Fruit fly (Drosophila melanogaster) whole organism, embryonic: ENCODE data around the gene HisCl1.
A peak's percentile ranks its signal among the peaks of the same experiment; 100 is the strongest.

Experiments
- ATbp ChIP-seq: fragments of 200-800 bp; sonication (Bioruptor generic); optimal IDR thresholded peaks from 2 replicates; lab custom pipeline; 2017; ENCODE audit warnings: missing biosample characterization, mild to moderate bottlenecking, missing genetic modification characterization, missing genetic modification reagents
- B-H2 ChIP-seq: fragments of 200-800 bp; sonication (Bioruptor generic); optimal IDR thresholded peaks from 2 replicates; lab custom pipeline; 2018; ENCODE audit warnings: missing biosample characterization, mild to moderate bottlenecking, missing genetic modification characterization
- CG11093 ChIP-seq: fragments of 200-800 bp; sonication (Bioruptor generic); IDR thresholded peaks from 3 replicates; pipeline ENCODE4 v1.3.6; 2022; ENCODE audit warnings: missing biosample characterization, missing genetic modification characterization
- CG1233 ChIP-seq: fragments of 200-800 bp; sonication (Bioruptor generic); optimal IDR thresholded peaks from 4 replicates; lab custom pipeline; 2018; ENCODE audit warnings: missing biosample characterization, mild to moderate bottlenecking, missing genetic modification characterization
- CG12744 ChIP-seq: fragments of 200-800 bp; sonication (Bioruptor generic); optimal IDR thresholded peaks from 2 replicates; lab custom pipeline; 2016; ENCODE audit warnings: missing biosample characterization, missing genetic modification characterization
- CG12769 ChIP-seq: fragments of 200-800 bp; sonication (Bioruptor generic); optimal IDR thresholded peaks from 2 replicates; lab custom pipeline; 2019; ENCODE audit warnings: missing biosample characterization, mild to moderate bottlenecking, missing genetic modification characterization, moderate library complexity
- CG14860 ChIP-seq: fragments of 200-800 bp; sonication (Bioruptor generic); IDR thresholded peaks from 3 replicates; pipeline ENCODE4 v1.3.6; 2022; ENCODE audit warnings: missing biosample characterization, missing genetic modification characterization; ENCODE audit not compliant: partially characterized antibody
- CG17568 ChIP-seq: fragments of 200-800 bp; sonication (Bioruptor generic); optimal IDR thresholded peaks from 2 replicates; lab custom pipeline; 2018; ENCODE audit warnings: missing biosample characterization, mild to moderate bottlenecking, missing genetic modification characterization, moderate library complexity
- CG17912 ChIP-seq: fragments of 200-800 bp; sonication (Bioruptor generic); optimal IDR thresholded peaks from 2 replicates; lab custom pipeline; 2018; ENCODE audit warnings: missing biosample characterization, mild to moderate bottlenecking, missing genetic modification characterization
- CG2120 ChIP-seq: fragments of 200-800 bp; sonication (Bioruptor generic); optimal IDR thresholded peaks from 3 replicates; lab custom pipeline; 2016; ENCODE audit warnings: missing biosample characterization, missing genetic modification characterization
- CG2202 ChIP-seq: fragments of 200-800 bp; sonication (Bioruptor generic); optimal IDR thresholded peaks from 2 replicates; lab custom pipeline; 2018; ENCODE audit warnings: missing biosample characterization, mild to moderate bottlenecking, missing genetic modification characterization
- CG2678 ChIP-seq: fragments of 200-800 bp; sonication (Bioruptor generic); optimal IDR thresholded peaks from 3 replicates; lab custom pipeline; 2019; ENCODE audit warnings: missing biosample characterization, mild to moderate bottlenecking, missing genetic modification characterization, moderate library complexity
- CG2875 ChIP-seq: fragments of 200-800 bp; sonication (Bioruptor generic); optimal IDR thresholded peaks from 2 replicates; lab custom pipeline; 2017; ENCODE audit warnings: missing biosample characterization, mild to moderate bottlenecking, missing genetic modification characterization, missing genetic modification reagents
- CG31365 ChIP-seq: fragments of 200-800 bp; sonication (Bioruptor generic); optimal IDR thresholded peaks from 2 replicates; lab custom pipeline; 2018; ENCODE audit warnings: missing biosample characterization, mild to moderate bottlenecking, missing genetic modification characterization
- CG3838 ChIP-seq: fragments of 200-800 bp; sonication (Bioruptor generic); optimal IDR thresholded peaks from 3 replicates; lab custom pipeline; 2016; ENCODE audit warnings: missing biosample characterization, missing genetic modification characterization
- CG4707 ChIP-seq: fragments of 200-800 bp; sonication (Bioruptor generic); optimal IDR thresholded peaks from 2 replicates; lab custom pipeline; 2018; ENCODE audit warnings: missing biosample characterization, mild to moderate bottlenecking, missing genetic modification characterization, moderate library complexity
- CG7928 ChIP-seq: fragments of 200-800 bp; sonication (Bioruptor generic); optimal IDR thresholded peaks from 2 replicates; lab custom pipeline; 2017; ENCODE audit warnings: missing biosample characterization, mild to moderate bottlenecking, missing genetic modification characterization
- CG8281 ChIP-seq: fragments of 200-800 bp; sonication (Bioruptor generic); optimal IDR thresholded peaks from 2 replicates; lab custom pipeline; 2018; ENCODE audit warnings: missing biosample characterization, mild to moderate bottlenecking, missing genetic modification characterization, moderate library complexity
- CG9797 ChIP-seq: fragments of 200-800 bp; sonication (Bioruptor generic); optimal IDR thresholded peaks from 3 replicates; lab custom pipeline; 2018; ENCODE audit warnings: missing biosample characterization, mild to moderate bottlenecking, missing genetic modification characterization
- CG9932 ChIP-seq: fragments of 200-800 bp; sonication (Bioruptor generic); IDR thresholded peaks from 2 replicates; pipeline ENCODE4 v1.3.6; 2022; ENCODE audit warnings: missing biosample characterization, missing genetic modification characterization
- Chrac-16 ChIP-seq: fragments of 200-800 bp; sonication (Bioruptor generic); optimal IDR thresholded peaks from 3 replicates; lab custom pipeline; 2016; ENCODE audit warnings: missing biosample characterization, missing genetic modification characterization
- D ChIP-seq, 2 experiments: fragments of 200-800 bp in 1 of 2; fragments of >200 bp in 1 of 2; sonication (Bioruptor generic) in 1 of 2; optimal IDR thresholded peaks; 2 replicates in 1 of 2; 3 replicates in 1 of 2; lab custom pipeline; 2017; ENCODE audit warnings: mild to moderate bottlenecking in 1 of 2, missing biosample characterization in 1 of 2, missing genetic modification characterization in 1 of 2, missing genetic modification reagents in 1 of 2
- D19B ChIP-seq: fragments of 200-800 bp; sonication (Bioruptor generic); optimal IDR thresholded peaks from 2 replicates; lab custom pipeline; 2017; ENCODE audit warnings: missing biosample characterization, mild to moderate bottlenecking, missing genetic modification characterization
- Dip3 ChIP-seq: fragments of 200-800 bp; sonication (Bioruptor generic); optimal IDR thresholded peaks from 3 replicates; lab custom pipeline; 2016; ENCODE audit warnings: missing biosample characterization, missing genetic modification characterization
- Eip74EF ChIP-seq, 2 experiments: fragments of 200-800 bp in 1 of 2; fragments of >200 bp in 1 of 2; sonication (Bioruptor generic) in 1 of 2; optimal IDR thresholded peaks; 2 replicates each; lab custom pipeline; 2017 to 2019; ENCODE audit warnings: missing biosample characterization in 2 of 2, missing genetic modification characterization in 2 of 2, mild to moderate bottlenecking in 1 of 2, moderate library complexity in 1 of 2
- Fer2 ChIP-seq: fragments of 200-800 bp; sonication (Bioruptor generic); optimal IDR thresholded peaks from 2 replicates; lab custom pipeline; 2018; ENCODE audit warnings: missing biosample characterization, mild to moderate bottlenecking, missing genetic modification characterization, moderate library complexity
- Hmr ChIP-seq: fragments of 200-800 bp; sonication (Bioruptor generic); optimal IDR thresholded peaks from 3 replicates; lab custom pipeline; 2017; ENCODE audit warnings: mild to moderate bottlenecking, missing biosample characterization, missing genetic modification reagents, missing genetic modification characterization
- Mad ChIP-seq: fragments of 200-800 bp; sonication (Bioruptor generic); optimal IDR thresholded peaks from 2 replicates; lab custom pipeline; 2016; ENCODE audit warnings: missing biosample characterization, missing genetic modification characterization
- Mes4 ChIP-seq: fragments of 200-800 bp; sonication (Bioruptor generic); optimal IDR thresholded peaks from 2 replicates; lab custom pipeline; 2016; ENCODE audit warnings: missing biosample characterization, missing genetic modification characterization
- NC2α ChIP-seq: fragments of 200-800 bp; sonication (Bioruptor generic); optimal IDR thresholded peaks from 2 replicates; lab custom pipeline; 2016; ENCODE audit warnings: missing biosample characterization, missing genetic modification characterization
- Sry-δ ChIP-seq: fragments of 200-800 bp; sonication (Bioruptor generic); optimal IDR thresholded peaks from 2 replicates; lab custom pipeline; 2016; ENCODE audit warnings: missing biosample characterization, missing genetic modification characterization
- Ssrp ChIP-seq: fragments of 200-800 bp; sonication (Bioruptor generic); optimal IDR thresholded peaks from 2 replicates; lab custom pipeline; 2018; ENCODE audit warnings: missing biosample characterization, mild to moderate bottlenecking, missing genetic modification characterization, moderate library complexity
- abd-A ChIP-seq: fragments of 200-800 bp; sonication (Bioruptor generic); optimal IDR thresholded peaks from 3 replicates; lab custom pipeline; 2019; ENCODE audit warnings: missing biosample characterization, mild to moderate bottlenecking, missing genetic modification characterization, moderate library complexity
- ci ChIP-seq: fragments of 200-800 bp; sonication (Bioruptor generic); IDR thresholded peaks from 3 replicates; pipeline ENCODE4 v1.3.6; 2022; ENCODE audit warnings: missing biosample characterization, missing genetic modification characterization
- ems ChIP-seq: fragments of 200-800 bp; sonication (Bioruptor generic); optimal IDR thresholded peaks from 3 replicates; lab custom pipeline; 2016; ENCODE audit warnings: missing biosample characterization, missing genetic modification characterization
- eve ChIP-seq, 2 experiments: fragments of >200 bp; optimal IDR thresholded peaks; 2 replicates each; lab custom pipeline; 2017; ENCODE audit warnings: missing biosample characterization in 2 of 2, missing genetic modification characterization in 2 of 2
- exex ChIP-seq: fragments of 200-800 bp; sonication (Bioruptor generic); optimal IDR thresholded peaks from 4 replicates; lab custom pipeline; 2018; ENCODE audit warnings: missing biosample characterization, mild to moderate bottlenecking, missing genetic modification characterization, moderate library complexity
- gcm ChIP-seq: fragments of 200-800 bp; sonication (Bioruptor generic); optimal IDR thresholded peaks from 2 replicates; lab custom pipeline; 2019; ENCODE audit warnings: missing biosample characterization, mild to moderate bottlenecking, missing genetic modification characterization, moderate library complexity
- lab ChIP-seq: fragments of 200-800 bp; sonication (Bioruptor generic); optimal IDR thresholded peaks from 3 replicates; lab custom pipeline; 2017; ENCODE audit warnings: missing biosample characterization, missing genetic modification characterization, mild to moderate bottlenecking, moderate library complexity, missing genetic modification reagents
- mirr ChIP-seq: fragments of 200-800 bp; sonication (Bioruptor generic); optimal IDR thresholded peaks from 3 replicates; lab custom pipeline; 2018; ENCODE audit warnings: missing biosample characterization, mild to moderate bottlenecking, missing genetic modification characterization
- nerfin-1 ChIP-seq: fragments of 200-800 bp; sonication (Bioruptor generic); optimal IDR thresholded peaks from 3 replicates; lab custom pipeline; 2019; ENCODE audit warnings: missing biosample characterization, mild to moderate bottlenecking, missing genetic modification characterization, moderate library complexity
- nmo ChIP-seq: fragments of 200-800 bp; sonication (Bioruptor generic); optimal IDR thresholded peaks from 2 replicates; lab custom pipeline; 2018; ENCODE audit warnings: missing biosample characterization, mild to moderate bottlenecking, missing genetic modification characterization, moderate library complexity
- odd ChIP-seq: fragments of 200-800 bp; sonication (Bioruptor generic); optimal IDR thresholded peaks from 2 replicates; lab custom pipeline; 2017; ENCODE audit warnings: missing biosample characterization, mild to moderate bottlenecking, missing genetic modification characterization
- ranshi ChIP-seq: fragments of 200-800 bp; sonication (Bioruptor generic); IDR thresholded peaks from 2 replicates; pipeline ENCODE4 v1.3.6; 2022; ENCODE audit warnings: missing biosample characterization, missing genetic modification characterization
- row ChIP-seq: fragments of 200-800 bp; sonication (Bioruptor generic); IDR thresholded peaks from 3 replicates; pipeline ENCODE4 v1.3.6; 2022; ENCODE audit warnings: missing biosample characterization, missing genetic modification characterization
- sd ChIP-seq: fragments of 200-800 bp; sonication (Bioruptor generic); optimal IDR thresholded peaks from 3 replicates; lab custom pipeline; 2018; ENCODE audit warnings: missing biosample characterization, mild to moderate bottlenecking, missing genetic modification characterization, moderate library complexity
- stc ChIP-seq: fragments of 200-800 bp; sonication (Bioruptor generic); IDR thresholded peaks from 2 replicates; pipeline ENCODE4 v1.3.6; 2022; ENCODE audit warnings: missing biosample characterization, missing genetic modification characterization
- sug ChIP-seq: fragments of 200-800 bp; optimal IDR thresholded peaks from 2 replicates; lab custom pipeline; 2019; ENCODE audit warnings: missing biosample characterization, mild to moderate bottlenecking, missing genetic modification characterization, moderate library complexity
- tap ChIP-seq: fragments of 200-800 bp; optimal IDR thresholded peaks from 3 replicates; lab custom pipeline; 2019; ENCODE audit warnings: missing biosample characterization, mild to moderate bottlenecking, missing genetic modification characterization, moderate library complexity

The HisCl1 gene

dm6 chr3R:11807641-11808040 is 20.7 kb downstream of the HisCl1 start:
- TF ChIP-seq sd (tag; lab: Kevin White, UChicago) (peak; percentile 9), row (peak; percentile 27; the same call in 2 of the 3 replicates), Chrac-16 (no peak), exex (peak; percentile 58), CG9797 (GFP tag; lab: Kevin White, UChicago) (no peak), Hmr (GFP tag; lab: Kevin White, UChicago) (no peak), eve (GFP tag; optimal IDR thresholded peaks at IDR 0.05; lab: Kevin White, UChicago) (no peak), D19B (peak; percentile 17), D (optimal IDR thresholded peaks at IDR 0.05; lab: Kevin White, UChicago) (no peak), D (GFP tag; optimal IDR thresholded peaks at IDR 0.05; lab: Kevin White, UChicago) (no peak), CG9932 (GFP tag; lab: Robert Waterston, UW) (no peak), abd-A (tag; lab: Kevin White, UChicago) (no peak), CG12744 (no peak), CG3838 (GFP tag; lab: Kevin White, UChicago) (no peak), CG14860 (no peak), CG31365 (tag; lab: Kevin White, UChicago) (peak; percentile 91)

dm6 chr3R:11809620-11810019 is 22.6 kb downstream of the HisCl1 start:
- peak; percentile 14 for TF ChIP-seq CG7928 (GFP tag; lab: Kevin White, UChicago)
- no peak for TF ChIP-seq NC2α (GFP tag; lab: Kevin White, UChicago)
- TF ChIP-seq CG1233 (GFP tag; lab: Kevin White, UChicago): peak; percentile 35
- 0 out of 3 replicates have a peak, but pooled peaks have one; percentile 38 for TF ChIP-seq ci (GFP tag; lab: Robert Waterston, UW)
- no peak for TF ChIP-seq CG2120 (GFP tag; lab: Kevin White, UChicago)
- peak; percentile 55 for TF ChIP-seq nerfin-1
- TF ChIP-seq CG2202 (tag; lab: Kevin White, UChicago): peak; percentile 22
- TF ChIP-seq Mes4 (GFP tag; lab: Kevin White, UChicago): no peak
- peak; percentile 52 for TF ChIP-seq CG2875 (GFP tag; lab: Kevin White, UChicago)
- peak; percentile 35 for TF ChIP-seq CG4707 (GFP tag; lab: Kevin White, UChicago)
- peak; percentile 80 for TF ChIP-seq gcm
- TF ChIP-seq CG8281: peak; percentile 64
- TF ChIP-seq sug (tag; lab: Kevin White, UChicago): peak; percentile 71
- peak in 1 of 2 experiments; percentile 84 for TF ChIP-seq Eip74EF (GFP tag; optimal IDR thresholded peaks at IDR 0.05; lab: Kevin White, UChicago)
- peak; percentile 21 for TF ChIP-seq nmo (GFP tag; lab: Kevin White, UChicago)
- peak; percentile 69 for TF ChIP-seq tap (tag; lab: Kevin White, UChicago)
- peak; percentile 49 for TF ChIP-seq odd
- peak; percentile 4 for TF ChIP-seq ems
- no peak for TF ChIP-seq Ssrp (tag; lab: Kevin White, UChicago)
- TF ChIP-seq ATbp (GFP tag; lab: Kevin White, UChicago): peak; percentile 55
- 0 out of 2 replicates have a peak, but pooled peaks have one; percentile 13 for TF ChIP-seq stc (GFP tag; lab: Robert Waterston, UW)
- TF ChIP-seq mirr (GFP tag; lab: Kevin White, UChicago): peak; percentile 57
- peak; percentile 66 for TF ChIP-seq lab (GFP tag; lab: Kevin White, UChicago)
- TF ChIP-seq CG12769: peak; percentile 37
- no peak for TF ChIP-seq Mad (GFP tag; lab: Kevin White, UChicago)
- TF ChIP-seq CG17912 (GFP tag; lab: Kevin White, UChicago): no peak
- no peak for TF ChIP-seq Sry-δ (GFP tag; lab: Kevin White, UChicago)
- peak; percentile 78 for TF ChIP-seq CG17568
- no peak for TF ChIP-seq Dip3 (GFP tag; lab: Kevin White, UChicago)
- TF ChIP-seq B-H2: peak; percentile 68
- peak; percentile 67 for TF ChIP-seq Fer2 (tag; lab: Kevin White, UChicago)
- no peak for TF ChIP-seq CG11093
- TF ChIP-seq CG2678: peak; percentile 87
- no peak for TF ChIP-seq ranshi (GFP tag; lab: Robert Waterston, UW)
